Fruit fly (Drosophila melanogaster) whole organism, wandering third instar larva: ENCODE data around the gene Bmcp.

Experiments used
- Abd-B ChIP-seq: fragments of >200 bp; optimal IDR thresholded peaks from 2 replicates; lab custom pipeline; 2017; ENCODE audit warnings: missing biosample characterization, missing genetic modification characterization
- CG32264 ChIP-seq: fragments of 200-800 bp; sonication (Bioruptor generic); optimal IDR thresholded peaks from 2 replicates; lab custom pipeline; 2016; ENCODE audit warnings: missing biosample characterization, missing genetic modification characterization
- CG9705 ChIP-seq: fragments of 200-800 bp; sonication (Bioruptor generic); optimal IDR thresholded peaks from 2 replicates; lab custom pipeline; 2018; ENCODE audit warnings: missing biosample characterization, mild to moderate bottlenecking, missing genetic modification characterization
- CrebA ChIP-seq: fragments of 200-800 bp; sonication (Bioruptor generic); optimal IDR thresholded peaks from 2 replicates; lab custom pipeline; 2016; ENCODE audit warnings: missing biosample characterization, mild to moderate bottlenecking, missing genetic modification characterization, borderline replicate concordance
- Dfd ChIP-seq: fragments of >200 bp; optimal IDR thresholded peaks from 2 replicates; lab custom pipeline; 2017; ENCODE audit warnings: missing biosample characterization, missing genetic modification characterization
- Dif ChIP-seq: fragments of 200-275, 200-300 bp; sonication (Bioruptor generic); optimal IDR thresholded peaks from 2 replicates; lab custom pipeline; 2018; ENCODE audit warnings: missing biosample characterization, missing genetic modification characterization; ENCODE audit not compliant: partially characterized antibody
- GATAd ChIP-seq: sonication (Bioruptor generic); optimal IDR thresholded peaks from 2 replicates; lab custom pipeline; 2016; ENCODE audit warnings: missing biosample characterization, missing genetic modification characterization
- HLH106 ChIP-seq: fragments of 200-800 bp; optimal IDR thresholded peaks from 3 replicates; lab custom pipeline; 2019; ENCODE audit warnings: missing biosample characterization, mild to moderate bottlenecking, missing genetic modification characterization, moderate library complexity
- Hnf4 ChIP-seq: fragments of 200-800 bp; sonication (Bioruptor generic); optimal IDR thresholded peaks from 2 replicates; lab custom pipeline; 2016; ENCODE audit warnings: missing biosample characterization, mild to moderate bottlenecking, missing genetic modification characterization
- Hr78 ChIP-seq: fragments of >200 bp; optimal IDR thresholded peaks from 2 replicates; lab custom pipeline; 2017; ENCODE audit warnings: missing biosample characterization, missing genetic modification characterization
- Hr83 ChIP-seq: fragments of 200-300 bp; sonication (Bioruptor generic); optimal IDR thresholded peaks from 2 replicates; lab custom pipeline; 2016; ENCODE audit warnings: missing biosample characterization, mild to moderate bottlenecking, missing genetic modification characterization, moderate library complexity; ENCODE audit not compliant: poor library complexity, severe bottlenecking
- Jra ChIP-seq: sonication (Bioruptor generic); optimal IDR thresholded peaks from 2 replicates; lab custom pipeline; 2016; ENCODE audit warnings: missing biosample characterization, missing genetic modification characterization
- Mio ChIP-seq: sonication (Bioruptor generic); optimal IDR thresholded peaks from 2 replicates; lab custom pipeline; 2016; ENCODE audit warnings: missing biosample characterization, missing genetic modification characterization
- Myc ChIP-seq: fragments of >200 bp; optimal IDR thresholded peaks from 2 replicates; lab custom pipeline; 2017
- N ChIP-seq: fragments of >200 bp; optimal IDR thresholded peaks from 2 replicates; lab custom pipeline; 2018; ENCODE audit warnings: missing biosample characterization, missing external identifiers, missing genetic modification characterization
- OdsH ChIP-seq: fragments of 200-800 bp; sonication (Bioruptor generic); optimal IDR thresholded peaks from 2 replicates; lab custom pipeline; 2016; ENCODE audit warnings: missing biosample characterization, mild to moderate bottlenecking, missing genetic modification characterization
- Rel ChIP-seq, 2 experiments: fragments of 200-800 bp; sonication (Bioruptor generic) in 1 of 2; optimal IDR thresholded peaks; 2 replicates in 1 of 2; 3 replicates in 1 of 2; lab custom pipeline; 2016 to 2019; ENCODE audit warnings: mild to moderate bottlenecking in 2 of 2, missing biosample characterization in 2 of 2, missing genetic modification characterization in 2 of 2, moderate library complexity in 1 of 2
- Sp1 ChIP-seq: fragments of 200-800 bp; sonication (Bioruptor generic); optimal IDR thresholded peaks from 3 replicates; lab custom pipeline; 2019; ENCODE audit warnings: missing biosample characterization, mild to moderate bottlenecking, missing genetic modification characterization, moderate library complexity
- Vsx2 ChIP-seq: fragments of 200-300, 225-300 bp; sonication (Bioruptor generic); optimal IDR thresholded peaks from 2 replicates; lab custom pipeline; 2018; ENCODE audit warnings: missing biosample characterization, missing genetic modification characterization; ENCODE audit not compliant: partially characterized antibody
- br ChIP-seq: fragments of 200-800 bp; sonication (Bioruptor generic); optimal IDR thresholded peaks from 2 replicates; lab custom pipeline; 2016; ENCODE audit warnings: missing biosample characterization, missing genetic modification characterization
- brk ChIP-seq: fragments of 200-800 bp; sonication (Bioruptor generic); optimal IDR thresholded peaks from 2 replicates; lab custom pipeline; 2016; ENCODE audit warnings: missing biosample characterization, mild to moderate bottlenecking, missing genetic modification characterization
- dl ChIP-seq, 2 experiments: fragments of 175-275, 200-275 bp in 1 of 2; fragments of 200-275 bp in 1 of 2; sonication (Bioruptor generic); optimal IDR thresholded peaks; lab custom pipeline; 2018; ENCODE audit warnings: mild to moderate bottlenecking in 2 of 2, missing biosample characterization in 2 of 2, missing genetic modification characterization in 2 of 2, moderate library complexity in 2 of 2; ENCODE audit not compliant: partially characterized antibody in 2 of 2, insufficient read depth in 1 of 2
- dmrt93B ChIP-seq: fragments of 200-800 bp; sonication (Bioruptor generic); optimal IDR thresholded peaks from 2 replicates; lab custom pipeline; 2018; ENCODE audit warnings: missing biosample characterization, mild to moderate bottlenecking, missing genetic modification characterization
- dsf ChIP-seq: sonication (Bioruptor generic); optimal IDR thresholded peaks from 2 replicates; lab custom pipeline; 2016; ENCODE audit warnings: missing biosample characterization, missing genetic modification characterization, borderline replicate concordance
- ey ChIP-seq: fragments of 200-800 bp; sonication (Bioruptor generic); optimal IDR thresholded peaks from 2 replicates; lab custom pipeline; 2016; ENCODE audit warnings: missing biosample characterization, missing genetic modification characterization
- foxo ChIP-seq, 2 experiments: fragments of 200-800 bp; sonication (Bioruptor generic); optimal IDR thresholded peaks; 2 replicates in 1 of 2; 3 replicates in 1 of 2; lab custom pipeline; 2016 to 2017; ENCODE audit warnings: missing biosample characterization in 2 of 2, missing genetic modification characterization in 2 of 2
- fru ChIP-seq: fragments of 200-800 bp; sonication (Bioruptor generic); optimal IDR thresholded peaks from 3 replicates; lab custom pipeline; 2016; ENCODE audit warnings: missing biosample characterization, mild to moderate bottlenecking, missing genetic modification characterization
- h ChIP-seq: fragments of 200-800 bp; sonication (Bioruptor generic); optimal IDR thresholded peaks from 3 replicates; lab custom pipeline; 2016; ENCODE audit warnings: missing biosample characterization, mild to moderate bottlenecking, missing genetic modification characterization
- jim ChIP-seq: fragments of 175-275, 200-325 bp; sonication (Bioruptor generic); optimal IDR thresholded peaks from 2 replicates; lab custom pipeline; 2016; ENCODE audit warnings: missing biosample characterization, mild to moderate bottlenecking, missing genetic modification characterization
- lola ChIP-seq: fragments of >200 bp; optimal IDR thresholded peaks from 2 replicates; lab custom pipeline; 2017; ENCODE audit warnings: missing biosample characterization, missing genetic modification characterization
- pan ChIP-seq: fragments of >200 bp; optimal IDR thresholded peaks from 2 replicates; lab custom pipeline; 2017
- psq ChIP-seq: fragments of 200-800 bp; sonication (Bioruptor generic); optimal IDR thresholded peaks from 3 replicates; lab custom pipeline; 2017; ENCODE audit warnings: missing biosample characterization, mild to moderate bottlenecking, missing genetic modification characterization, moderate library complexity
- rgr ChIP-seq: fragments of 200-800 bp; sonication (Bioruptor generic); optimal IDR thresholded peaks from 3 replicates; lab custom pipeline; 2016; ENCODE audit warnings: missing biosample characterization, mild to moderate bottlenecking, missing genetic modification characterization
- sage ChIP-seq: fragments of 200-800 bp; sonication (Bioruptor generic); optimal IDR thresholded peaks from 2 replicates; lab custom pipeline; 2016; ENCODE audit warnings: missing biosample characterization, mild to moderate bottlenecking, missing genetic modification characterization
- sv ChIP-seq: fragments of 200-800 bp; sonication (Bioruptor generic); optimal IDR thresholded peaks from 3 replicates; lab custom pipeline; 2016; ENCODE audit warnings: missing biosample characterization, missing genetic modification characterization
- tai ChIP-seq: sonication (Bioruptor generic); optimal IDR thresholded peaks from 2 replicates; lab custom pipeline; 2016; ENCODE audit warnings: missing biosample characterization, missing genetic modification characterization
- usp ChIP-seq: fragments of >200 bp; optimal IDR thresholded peaks from 2 replicates; lab custom pipeline; 2017; ENCODE audit warnings: missing biosample characterization, missing genetic modification characterization
- woc ChIP-seq: sonication (Bioruptor generic); optimal IDR thresholded peaks from 2 replicates; lab custom pipeline; 2016; ENCODE audit warnings: missing biosample characterization, mild to moderate bottlenecking, missing genetic modification characterization

The Bmcp gene

dm6 chr3L:11708633-11709116, 12.1 kb upstream of the Bmcp start, which contains the start of the genes Ccdc56 and mtTFB1:
Gene Ccdc56 (plus strand): TSS chr3L:11708979.
Gene mtTFB1 (plus strand): TSS chr3L:11708979.
- TF ChIP-seq fru (GFP tag; lab: Kevin White, UChicago) (no peak), dsf (GFP tag; lab: Kevin White, UChicago) (no peak), Hnf4 (GFP tag; lab: Kevin White, UChicago) (peak; percentile 3), h (GFP tag; lab: Kevin White, UChicago) (peak; percentile 55), pan (no peak), foxo (GFP tag; optimal IDR thresholded peaks at IDR 0.05; lab: Kevin White, UChicago) (peak in 1 of 2 experiments; percentile 7), Rel (GFP tag; optimal IDR thresholded peaks at IDR 0.05; lab: Kevin White, UChicago) (no peak), Rel (tag; optimal IDR thresholded peaks at IDR 0.05; lab: Kevin White, UChicago) (no peak)

- TF ChIP-seq OdsH (GFP tag; lab: Kevin White, UChicago), result no peak
- peak in 1 of 2 experiments; percentile 12 for TF ChIP-seq foxo (GFP tag; optimal IDR thresholded peaks at IDR 0.05; lab: Kevin White, UChicago)
- peak; percentile 38 for TF ChIP-seq h (GFP tag; lab: Kevin White, UChicago)
- no peak for TF ChIP-seq lola (GFP tag; lab: Kevin White, UChicago)
- no peak for TF ChIP-seq psq (GFP tag; lab: Kevin White, UChicago)
- TF ChIP-seq Vsx2, result no peak
- no peak for TF ChIP-seq Mio (GFP tag; lab: Kevin White, UChicago)
- no peak for TF ChIP-seq CG9705 (GFP tag; lab: Kevin White, UChicago)
- TF ChIP-seq br (GFP tag; lab: Kevin White, UChicago), result no peak
- no peak for TF ChIP-seq Dfd (GFP tag; lab: Kevin White, UChicago)
- peak; percentile 71 for TF ChIP-seq Hnf4 (GFP tag; lab: Kevin White, UChicago)
- no peak for TF ChIP-seq Myc (lab: Kevin White, UChicago)
- TF ChIP-seq Sp1 (GFP tag; lab: Kevin White, UChicago), result no peak
- TF ChIP-seq sv, result no peak
- no peak for TF ChIP-seq Hr78 (GFP tag; lab: Kevin White, UChicago)
- TF ChIP-seq GATAd (GFP tag; lab: Kevin White, UChicago), result no peak
- TF ChIP-seq Dif (GFP tag; lab: Kevin White, UChicago), result no peak
- no peak for TF ChIP-seq Abd-B (GFP tag; lab: Kevin White, UChicago)
- TF ChIP-seq jim (GFP tag; lab: Kevin White, UChicago), result no peak
- no peak for TF ChIP-seq N (GFP tag; lab: Kevin White, UChicago)
- no peak for TF ChIP-seq usp (GFP tag; lab: Kevin White, UChicago)
- TF ChIP-seq Jra (GFP tag; lab: Kevin White, UChicago), result peak; percentile 31
- no peak for TF ChIP-seq dl (GFP tag; optimal IDR thresholded peaks at IDR 0.05; lab: Kevin White, UChicago; ENCODE audit: insufficient read depth in 1 of 2, partially characterized antibody in 2 of 2)
- no peak for TF ChIP-seq Rel (GFP tag; optimal IDR thresholded peaks at IDR 0.05; lab: Kevin White, UChicago)
- TF ChIP-seq Rel (tag; optimal IDR thresholded peaks at IDR 0.05; lab: Kevin White, UChicago), result peak; percentile 21
- no peak for TF ChIP-seq dsf (GFP tag; lab: Kevin White, UChicago)
- TF ChIP-seq brk (GFP tag; lab: Kevin White, UChicago), result peak; percentile 74
- TF ChIP-seq CG32264 (GFP tag; lab: Kevin White, UChicago), result peak; percentile 30
- no peak for TF ChIP-seq pan
- TF ChIP-seq HLH106 (tag; lab: Kevin White, UChicago), result no peak
- TF ChIP-seq rgr (GFP tag; lab: Kevin White, UChicago), result no peak
- no peak for TF ChIP-seq sage (GFP tag; lab: Kevin White, UChicago)
- TF ChIP-seq fru (GFP tag; lab: Kevin White, UChicago), result peak; percentile 21
- no peak for TF ChIP-seq Hr83
- TF ChIP-seq tai, result peak; percentile 58
- TF ChIP-seq ey (GFP tag; lab: Kevin White, UChicago), result no peak
- TF ChIP-seq dmrt93B (GFP tag; lab: Kevin White, UChicago), result no peak
- TF ChIP-seq CrebA, result no peak
- no peak for TF ChIP-seq woc (GFP tag; lab: Kevin White, UChicago)
Measured at dm6 chr3L:11711059-11711628, 9.6 kb upstream of the Bmcp start, which contains the start of gene crim. Gene crim (minus strand): TSS chr3L:11711386.
